Fruit fly (Drosophila melanogaster): ENCODE measurements around the gene Ir75d.

DNA sequence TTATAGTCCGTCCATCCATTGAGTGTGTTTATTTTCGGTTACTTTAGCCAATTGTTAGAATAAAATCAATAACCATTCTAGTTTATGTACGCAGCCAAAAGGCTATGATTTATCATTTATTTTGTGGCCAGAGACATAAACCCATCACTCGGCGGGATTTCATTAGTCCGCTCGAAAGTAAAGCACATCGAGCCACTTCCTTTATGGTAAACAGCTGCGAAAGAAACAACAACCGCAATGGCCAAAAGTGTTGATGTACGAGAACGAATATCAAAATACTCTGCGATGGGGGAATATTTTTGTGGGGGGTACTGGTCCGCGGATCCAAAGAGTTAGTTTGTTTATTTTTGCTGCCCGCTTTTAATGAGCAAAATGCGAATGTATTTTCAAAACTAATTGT lies 29.4 kb downstream of the Ir75d start:
- TF ChIP-seq CG8478 (optimal IDR thresholded peaks at IDR 0.05) (no peak), CTCF (optimal IDR thresholded peaks at IDR 0.05) (no peak)

All from S2 (cell line).